Fruit fly (Drosophila melanogaster): ENCODE data around the gene mthl2.

DNA sequence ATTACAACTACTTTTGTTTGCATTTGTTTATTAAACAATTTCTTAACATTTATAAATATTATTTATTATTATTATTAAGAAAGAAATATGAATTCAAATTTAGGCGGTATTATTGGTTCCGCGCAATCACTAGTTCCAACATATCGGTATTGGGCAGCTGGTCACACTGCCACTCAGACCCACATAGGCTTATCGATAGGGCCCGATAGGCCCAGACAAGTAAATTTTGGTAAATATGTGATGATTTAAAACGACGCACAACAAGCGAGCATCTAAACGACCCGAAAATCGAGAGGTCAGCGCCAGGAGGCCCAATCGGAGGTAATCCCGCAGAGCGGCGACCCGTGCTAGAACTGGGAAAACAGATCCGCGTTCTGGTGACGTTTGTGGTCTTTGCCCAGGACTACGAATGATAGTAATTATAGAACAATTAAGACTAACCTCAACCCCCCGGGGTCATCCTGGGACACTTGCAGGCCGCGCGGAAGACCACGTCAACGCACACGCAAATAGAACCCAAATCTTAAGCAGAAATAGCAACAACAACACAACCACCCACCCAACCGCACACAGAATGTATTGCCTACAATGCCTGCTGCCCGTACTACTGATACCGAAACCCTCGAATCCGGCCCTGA is 39.4 kb upstream of the mthl2 start, which contains the start of gene bc10:
- TF ChIP-seq h (GFP tag; optimal IDR thresholded peaks at IDR 0.05), result no peak
- peak; percentile 98 for TF ChIP-seq rgr (GFP tag; optimal IDR thresholded peaks at IDR 0.05)
- no peak for TF ChIP-seq woc (GFP tag; optimal IDR thresholded peaks at IDR 0.05)
- no peak for TF ChIP-seq sv (GFP tag; optimal IDR thresholded peaks at IDR 0.05)
- no peak for TF ChIP-seq psq (GFP tag; optimal IDR thresholded peaks at IDR 0.05)
- no peak for TF ChIP-seq Mio (GFP tag; optimal IDR thresholded peaks at IDR 0.05)
- no peak for TF ChIP-seq Hr78 (GFP tag; optimal IDR thresholded peaks at IDR 0.05)
- TF ChIP-seq usp (GFP tag; optimal IDR thresholded peaks at IDR 0.05), result no peak
- TF ChIP-seq fru (GFP tag; optimal IDR thresholded peaks at IDR 0.05), result no peak
- no peak for TF ChIP-seq OdsH (GFP tag; optimal IDR thresholded peaks at IDR 0.05)
- TF ChIP-seq GATAd (GFP tag; optimal IDR thresholded peaks at IDR 0.05), result no peak
- no peak for TF ChIP-seq pan (optimal IDR thresholded peaks at IDR 0.05)
